Worm (Caenorhabditis elegans) whole organism, L4/young adult: ENCODE results near the gene dpy-23.

Experiments
- dao-5 ChIP-seq: sonication (generic microtip); optimal IDR thresholded peaks from 2 replicates; lab custom pipeline; 2016; ENCODE audit warnings: missing genotype, missing genetic modification characterization, moderate library complexity, missing compliant biosample characterization
- him-1 ChIP-seq: sonication (generic microtip); optimal IDR thresholded peaks from 2 replicates; lab custom pipeline; 2016; ENCODE audit warnings: missing genotype, missing genetic modification reagents, missing genetic modification characterization, missing compliant biosample characterization

DNA sequence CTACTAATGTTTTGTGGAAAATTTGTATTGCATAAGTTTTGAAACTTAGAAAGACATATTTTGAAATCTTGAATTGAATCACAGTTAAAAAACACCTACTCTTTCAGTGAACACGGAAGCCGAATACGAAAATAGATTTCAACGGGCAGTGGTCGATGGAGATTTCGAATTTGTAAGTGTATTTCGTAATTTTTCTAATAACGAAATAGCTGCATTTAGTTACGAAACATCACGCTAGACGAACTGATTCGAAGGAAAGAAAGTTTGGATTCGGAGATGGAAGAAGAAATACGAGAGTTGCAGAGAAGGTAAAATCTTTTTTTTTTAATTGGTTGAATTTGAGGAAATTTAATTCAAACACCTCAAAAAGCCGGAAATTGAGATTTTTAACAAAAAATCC, 46.4 kb upstream of the dpy-23 start:
- TF ChIP-seq dao-5 (no peak), him-1 (tag; lab: Kevin White, UChicago) (no peak)
